Fruit fly (Drosophila melanogaster): ENCODE measurements around the gene VhaM9.7-a.

The VhaM9.7-a gene

DNA sequence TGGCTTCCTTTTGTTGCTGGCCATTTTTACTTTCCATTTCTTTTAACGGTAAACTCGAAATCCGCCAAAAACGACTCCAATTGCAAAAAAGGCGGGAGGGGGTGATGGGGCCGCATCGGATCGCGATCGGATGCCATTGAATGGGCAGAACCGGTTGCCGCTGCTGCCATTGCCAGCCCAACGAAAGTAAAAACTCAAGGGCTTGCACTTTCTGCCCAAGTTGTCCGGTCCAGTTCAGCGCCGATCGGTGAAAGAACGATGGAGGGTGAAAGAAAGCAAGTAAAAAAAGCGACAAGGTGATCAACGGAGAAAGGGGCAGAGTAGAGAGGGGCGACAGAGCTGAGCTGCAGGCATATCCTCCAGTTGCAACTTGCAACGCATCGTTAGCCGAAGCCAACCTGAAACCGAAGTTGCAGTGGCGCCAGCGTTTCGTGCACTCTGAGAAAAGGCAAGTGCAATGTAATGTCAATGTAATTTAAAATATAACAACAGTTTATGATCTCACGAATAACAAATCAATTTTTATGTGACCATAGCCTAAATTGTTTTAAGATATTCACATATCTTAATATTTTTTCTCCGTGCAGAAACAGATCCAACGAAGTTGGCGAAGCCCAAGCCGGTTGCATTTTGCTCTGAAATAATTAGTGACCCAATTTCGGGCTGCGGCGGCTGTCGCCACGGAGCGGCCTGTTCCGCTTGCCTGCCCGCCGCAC is 41.9 kb downstream of the VhaM9.7-a start:
- peak; percentile 76 for TF ChIP-seq CG17806 (tag; optimal IDR thresholded peaks at IDR 0.05)
- TF ChIP-seq CG34367 (tag; optimal IDR thresholded peaks at IDR 0.05): peak; percentile 72
- TF ChIP-seq fd96Ca (GFP tag; IDR thresholded peaks at IDR 0.05): peak; percentile 92
- peak; percentile 69; the same call in 1 of the 2 replicates for TF ChIP-seq CG10348 (GFP tag; IDR thresholded peaks at IDR 0.05)
- TF ChIP-seq CG15710 (tag; optimal IDR thresholded peaks at IDR 0.05): peak; percentile 80
- peak; percentile 47 for TF ChIP-seq gl (tag; optimal IDR thresholded peaks at IDR 0.05)
- peak; percentile 85 for TF ChIP-seq Pif1B (GFP tag; optimal IDR thresholded peaks at IDR 0.05)
- peak; percentile 89 for TF ChIP-seq CG14655 (GFP tag; optimal IDR thresholded peaks at IDR 0.05)
- TF ChIP-seq CG32121 (GFP tag; IDR thresholded peaks at IDR 0.05): peak; percentile 95
- TF ChIP-seq CG13204 (GFP tag; optimal IDR thresholded peaks at IDR 0.05): peak; percentile 48
- peak; percentile 36 for TF ChIP-seq D1 (tag; optimal IDR thresholded peaks at IDR 0.05)
- TF ChIP-seq rn (GFP tag; IDR thresholded peaks at IDR 0.05): peak; percentile 77
- peak; percentile 80 for TF ChIP-seq Snoo (tag; optimal IDR thresholded peaks at IDR 0.05)
- peak; percentile 89 for TF ChIP-seq CG12605 (GFP tag; IDR thresholded peaks at IDR 0.05)
- TF ChIP-seq CG9948 (tag; optimal IDR thresholded peaks at IDR 0.05): peak; percentile 48
- peak; percentile 96 for TF ChIP-seq Ets98B (GFP tag; IDR thresholded peaks at IDR 0.05)
- no peak for TF ChIP-seq EcR (GFP tag; optimal IDR thresholded peaks at IDR 0.05)
- peak; percentile 95 for TF ChIP-seq CG4496 (GFP tag; IDR thresholded peaks at IDR 0.05)
- TF ChIP-seq Pif1A (GFP tag; optimal IDR thresholded peaks at IDR 0.05): peak; percentile 90
- TF ChIP-seq CG8301 (tag; optimal IDR thresholded peaks at IDR 0.05): peak; percentile 93
- peak; percentile 69 for TF ChIP-seq CG8159 (tag; optimal IDR thresholded peaks at IDR 0.05)

DNA sequence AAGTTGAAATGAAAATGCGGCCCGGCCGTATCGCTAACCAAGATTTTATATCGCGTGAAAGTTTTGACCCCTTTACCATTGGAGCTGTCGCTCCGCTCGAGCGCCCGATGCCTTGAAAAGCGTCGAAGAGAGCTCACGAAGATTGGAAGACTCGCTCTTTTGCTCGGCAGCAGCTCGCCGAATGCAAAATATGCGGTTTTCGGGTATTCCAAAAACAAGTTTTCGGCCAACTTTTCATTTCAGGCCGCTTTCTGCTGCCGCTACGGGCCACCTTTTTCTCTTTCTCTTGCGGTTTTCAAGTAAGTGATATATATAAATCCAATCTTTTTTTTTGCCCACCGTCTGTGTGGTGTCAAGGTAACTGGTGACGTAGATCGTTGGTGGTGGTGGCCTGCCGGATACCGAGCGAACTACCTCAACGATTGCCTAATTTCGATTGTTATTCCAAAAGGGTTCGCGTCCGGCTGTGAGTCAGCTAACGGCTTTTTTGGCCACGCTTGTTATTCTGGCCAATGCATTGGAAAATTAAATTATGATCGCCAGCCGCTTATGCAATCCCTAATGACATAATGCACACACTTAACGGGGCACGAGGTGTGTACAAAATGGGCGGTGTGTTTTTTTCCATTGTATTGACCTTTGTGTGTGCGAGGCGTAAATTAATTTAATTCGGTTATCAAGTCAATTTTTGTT is 45.3 kb downstream of the VhaM9.7-a start, which contains the start of gene dyl:
Gene dyl (minus strand): TSS at position 28 of the 693 bp plus-strand sequence.
- TF ChIP-seq CG8301 (tag; optimal IDR thresholded peaks at IDR 0.05) (no peak), CG4496 (GFP tag; IDR thresholded peaks at IDR 0.05) (0 out of 3 replicates have a peak, but pooled peaks have one; percentile 9), Snoo (tag; optimal IDR thresholded peaks at IDR 0.05) (peak; percentile 47)

DNA sequence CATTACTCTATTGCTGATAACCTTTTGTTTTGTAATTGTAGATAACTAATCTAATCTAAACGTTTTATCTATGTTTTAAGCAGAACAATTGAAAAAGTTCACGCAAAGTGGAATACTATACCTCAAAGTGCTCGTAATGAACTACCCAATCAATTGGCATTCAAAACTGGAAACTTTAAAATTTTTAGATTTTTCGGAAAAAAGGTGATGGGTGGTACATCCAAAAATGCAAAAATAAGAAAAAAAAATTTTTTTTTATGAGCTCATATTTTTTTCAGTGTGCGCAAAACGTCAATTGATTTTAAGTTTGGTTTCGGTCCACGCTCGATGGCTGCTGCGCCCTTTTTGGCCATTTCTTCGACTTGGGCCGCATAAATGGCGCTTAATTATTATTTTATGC is 48.1 kb downstream of the VhaM9.7-a start:
- no peak for TF ChIP-seq CG34367 (tag; optimal IDR thresholded peaks at IDR 0.05)
- TF ChIP-seq CG13204 (GFP tag; optimal IDR thresholded peaks at IDR 0.05): no peak
- no peak for TF ChIP-seq Ets98B (GFP tag; IDR thresholded peaks at IDR 0.05)
- no peak for TF ChIP-seq rn (GFP tag; IDR thresholded peaks at IDR 0.05)
- no peak for TF ChIP-seq CG14655 (GFP tag; optimal IDR thresholded peaks at IDR 0.05)
- TF ChIP-seq Pif1A (GFP tag; optimal IDR thresholded peaks at IDR 0.05): no peak
- no peak for TF ChIP-seq Snoo (tag; optimal IDR thresholded peaks at IDR 0.05)
- TF ChIP-seq CG12605 (GFP tag; IDR thresholded peaks at IDR 0.05): no peak
- no peak for TF ChIP-seq fd96Ca (GFP tag; IDR thresholded peaks at IDR 0.05)
- TF ChIP-seq Pif1B (GFP tag; optimal IDR thresholded peaks at IDR 0.05): no peak
- TF ChIP-seq CG9948 (tag; optimal IDR thresholded peaks at IDR 0.05): no peak
- TF ChIP-seq CG32121 (GFP tag; IDR thresholded peaks at IDR 0.05): no peak
- TF ChIP-seq CG8301 (tag; optimal IDR thresholded peaks at IDR 0.05): no peak
- TF ChIP-seq CG17806 (tag; optimal IDR thresholded peaks at IDR 0.05): no peak
- TF ChIP-seq D1 (tag; optimal IDR thresholded peaks at IDR 0.05): no peak
- no peak for TF ChIP-seq EcR (GFP tag; optimal IDR thresholded peaks at IDR 0.05)
- no peak for TF ChIP-seq CG8159 (tag; optimal IDR thresholded peaks at IDR 0.05)
- TF ChIP-seq CG10348 (GFP tag; IDR thresholded peaks at IDR 0.05): no peak
- no peak for TF ChIP-seq CG15710 (tag; optimal IDR thresholded peaks at IDR 0.05)
